Worm (Caenorhabditis elegans) whole organism, L2 larva: ENCODE data around the gene T12G3.11.
A peak's percentile ranks its signal among the peaks of the same experiment; 100 is the strongest.

Experiments
- F13H6.1 ChIP-seq: sonication (generic microtip); optimal IDR thresholded peaks from 2 replicates; lab custom pipeline; 2016; ENCODE audit warnings: missing genetic modification characterization, missing compliant biosample characterization
- ZK546.5 ChIP-seq: sonication (generic microtip); optimal IDR thresholded peaks from 2 replicates; lab custom pipeline; 2017; ENCODE audit warnings: missing biosample characterization, missing genetic modification characterization
- alr-1 ChIP-seq: fragments of 150-350 bp; optimal IDR thresholded peaks from 2 replicates; lab custom pipeline; 2014; ENCODE audit warnings: missing biosample characterization, missing genetic modification characterization
- aly-2 ChIP-seq: fragments of 150-350 bp; optimal IDR thresholded peaks from 2 replicates; lab custom pipeline; 2014; ENCODE audit warnings: missing biosample characterization, missing genetic modification characterization
- egl-27 ChIP-seq: sonication (generic microtip); optimal IDR thresholded peaks from 3 replicates; lab custom pipeline; 2017; ENCODE audit warnings: missing biosample characterization, missing genetic modification reagents, missing genetic modification characterization
- elt-1 ChIP-seq: fragments of 150-350 bp; optimal IDR thresholded peaks from 2 replicates; lab custom pipeline; 2014; ENCODE audit warnings: missing biosample characterization, missing genetic modification characterization
- fos-1 ChIP-seq: fragments of 150-350 bp; optimal IDR thresholded peaks from 2 replicates; lab custom pipeline; 2014; ENCODE audit warnings: missing biosample characterization, missing genetic modification characterization
- mbf-1 ChIP-seq: sonication (generic microtip); optimal IDR thresholded peaks from 2 replicates; lab custom pipeline; 2017; ENCODE audit warnings: missing biosample characterization, missing genetic modification characterization
- mdl-1 ChIP-seq, 2 experiments: fragments of 150-350 bp in 1 of 2; sonication (generic microtip) in 1 of 2; optimal IDR thresholded peaks; 2 replicates each; lab custom pipeline; 2017; ENCODE audit warnings: missing biosample characterization in 2 of 2, missing genetic modification characterization in 2 of 2
- nhr-129 ChIP-seq: fragments of 150-350 bp; optimal IDR thresholded peaks from 2 replicates; lab custom pipeline; 2014; ENCODE audit warnings: missing biosample characterization, missing genetic modification characterization
- nhr-23 ChIP-seq: fragments of 150-350 bp; optimal IDR thresholded peaks from 2 replicates; lab custom pipeline; 2014; ENCODE audit warnings: missing biosample characterization, missing genetic modification reagents, missing genetic modification characterization
- sem-4 ChIP-seq: fragments of 150-350 bp; optimal IDR thresholded peaks from 2 replicates; lab custom pipeline; 2014; ENCODE audit warnings: missing biosample characterization, missing genetic modification reagents, missing genetic modification characterization
- sma-9 ChIP-seq, 2 experiments: fragments of 150-350 bp in 1 of 2; sonication (generic microtip) in 1 of 2; optimal IDR thresholded peaks; 2 replicates each; lab custom pipeline; 2014 to 2016; ENCODE audit warnings: missing genetic modification characterization in 2 of 2, mild to moderate bottlenecking in 1 of 2, missing biosample characterization in 1 of 2, missing compliant biosample characterization in 1 of 2, missing genetic modification reagents in 1 of 2, moderate library complexity in 1 of 2
- unc-39 ChIP-seq: fragments of 150-350 bp; optimal IDR thresholded peaks from 2 replicates; lab custom pipeline; 2014; ENCODE audit warnings: missing biosample characterization, missing genetic modification characterization
- ztf-11 ChIP-seq: sonication (generic microtip); optimal IDR thresholded peaks from 2 replicates; lab custom pipeline; 2017; ENCODE audit warnings: missing biosample characterization, missing genetic modification characterization

T12G3.11 gene

DNA sequence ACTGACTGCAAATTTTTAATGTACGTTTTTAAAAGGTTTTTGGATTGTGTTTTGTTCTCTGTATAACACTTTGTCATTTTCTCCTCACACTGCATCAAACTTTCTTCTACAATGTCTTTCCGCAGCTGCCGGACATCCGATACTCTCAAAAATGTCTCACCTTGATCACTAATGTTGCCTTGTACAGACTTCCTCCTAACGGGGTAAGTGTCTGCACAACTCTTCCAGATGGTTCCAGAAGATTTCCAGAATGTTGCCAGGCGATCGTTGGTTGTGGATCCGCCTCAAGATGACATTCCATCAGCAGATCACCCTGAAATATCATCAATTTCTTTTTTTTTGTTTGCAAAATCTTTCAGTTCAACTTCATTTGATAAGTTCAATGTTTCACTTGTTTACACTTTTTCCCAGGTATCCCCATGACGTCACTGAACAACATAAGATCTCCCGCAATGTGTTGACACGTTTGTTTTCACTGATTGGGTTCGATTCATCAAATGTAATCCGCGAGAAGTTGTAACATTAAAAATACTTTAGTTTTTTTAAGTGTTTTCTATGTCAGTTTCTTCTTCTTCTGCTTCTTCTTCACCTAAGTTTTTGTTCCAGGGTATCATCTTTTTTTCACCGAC lies 20.4 kb downstream of the T12G3.11 start:
- TF ChIP-seq nhr-23 (tag; lab: Kevin White, UChicago): no peak
- no peak for TF ChIP-seq fos-1 (tag; lab: Kevin White, UChicago)
- peak; percentile 56 for TF ChIP-seq nhr-129 (tag; lab: Kevin White, UChicago)
- TF ChIP-seq aly-2 (tag; lab: Kevin White, UChicago): no peak
- TF ChIP-seq mbf-1 (tag; lab: Kevin White, UChicago): no peak
- TF ChIP-seq sma-9 (GFP tag; optimal IDR thresholded peaks at IDR 0.05; lab: Kevin White, UChicago): peak; percentile 33
- no peak for TF ChIP-seq sma-9 (tag; optimal IDR thresholded peaks at IDR 0.05; lab: Kevin White, UChicago)
- no peak for TF ChIP-seq egl-27 (tag; lab: Kevin White, UChicago)
- no peak for TF ChIP-seq alr-1
- TF ChIP-seq ZK546.5: no peak
- TF ChIP-seq sem-4 (tag; lab: Kevin White, UChicago): no peak
- TF ChIP-seq F13H6.1 (tag; lab: Kevin White, UChicago): peak; percentile 24

DNA sequence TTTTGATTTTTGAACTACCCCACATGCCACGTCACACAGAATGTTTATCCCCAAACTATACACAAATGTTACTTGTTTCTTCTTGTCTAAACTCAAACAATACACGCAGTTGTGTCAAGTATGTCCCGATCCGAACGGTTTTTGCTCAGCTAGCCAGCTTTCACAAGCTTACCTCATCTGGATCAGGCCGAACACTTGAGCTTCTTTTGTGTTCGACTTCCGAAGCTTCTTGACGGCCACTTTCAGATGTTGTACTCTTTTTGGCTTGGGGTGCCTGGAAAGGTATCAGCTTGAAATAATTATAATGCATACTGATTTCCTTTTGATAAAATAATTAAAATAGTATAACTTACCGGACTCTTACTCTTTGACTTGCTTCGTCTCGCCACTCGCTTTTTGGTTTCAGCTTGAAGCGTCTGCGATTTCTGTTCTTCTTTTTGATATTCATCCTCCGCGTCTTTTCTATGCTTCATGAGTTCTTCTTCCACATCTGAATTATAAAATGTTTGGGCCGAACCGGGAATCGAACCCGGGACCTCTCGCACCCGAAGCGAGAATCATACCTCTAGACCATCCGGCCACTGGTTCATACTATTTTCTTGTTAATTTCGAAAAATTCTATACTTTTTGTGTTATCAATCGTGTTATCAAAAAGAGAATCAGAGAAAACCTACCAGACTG lies 24.3 kb downstream of the T12G3.11 start:
- no peak for TF ChIP-seq elt-1 (tag; lab: Kevin White, UChicago)
- TF ChIP-seq fos-1 (tag; lab: Kevin White, UChicago): peak; percentile 24

DNA sequence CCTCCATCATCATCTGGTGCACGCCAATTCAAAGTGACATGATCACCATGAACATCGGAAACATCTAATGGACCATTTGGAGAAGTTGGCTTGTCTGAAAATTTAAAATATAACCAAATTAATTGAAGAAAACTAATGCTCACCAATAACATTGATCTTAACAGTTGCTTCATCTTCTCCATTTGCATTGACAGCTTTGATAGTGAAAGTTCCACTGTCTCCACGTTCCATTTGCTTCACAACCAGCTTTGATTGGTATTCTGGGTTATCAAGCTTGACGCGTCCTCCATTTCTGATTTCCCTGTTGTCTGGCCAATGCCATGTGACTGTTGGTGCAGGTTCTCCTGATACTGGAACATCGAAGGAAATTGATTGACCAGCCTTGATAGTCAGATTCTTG lies 43.2 kb downstream of the T12G3.11 start:
- no peak for TF ChIP-seq unc-39 (tag; lab: Kevin White, UChicago)
- no peak for TF ChIP-seq ztf-11 (tag; lab: Kevin White, UChicago)
- no peak for TF ChIP-seq mdl-1 (tag; optimal IDR thresholded peaks at IDR 0.05; lab: Kevin White, UChicago)
